Worm (Caenorhabditis elegans) whole organism, early embryonic: ENCODE data around the gene str-33.

ENCODE experiments used
- B0310.2 ChIP-seq: sonication (generic microtip); optimal IDR thresholded peaks from 2 replicates; lab custom pipeline; 2016; ENCODE audit warnings: mild to moderate bottlenecking, missing genetic modification characterization, missing compliant biosample characterization
- F13C5.2 ChIP-seq: sonication (generic microtip); optimal IDR thresholded peaks from 2 replicates; lab custom pipeline; 2017; ENCODE audit warnings: mild to moderate bottlenecking, missing genetic modification characterization, inconsistent platforms, missing compliant biosample characterization
- aly-1 ChIP-seq: sonication (generic microtip); optimal IDR thresholded peaks from 2 replicates; lab custom pipeline; 2016; ENCODE audit warnings: missing genetic modification characterization, missing compliant biosample characterization
- ama-1 ChIP-seq: fragments of 150-350 bp; optimal IDR thresholded peaks from 2 replicates; lab custom pipeline; 2014
- ceh-13 ChIP-seq: fragments of 200-800 bp; sonication (Bioruptor generic); optimal IDR thresholded peaks from 2 replicates; lab custom pipeline; 2018; ENCODE audit warnings: mild to moderate bottlenecking, missing genetic modification characterization, missing compliant biosample characterization
- ceh-36 ChIP-seq: sonication (generic microtip); optimal IDR thresholded peaks from 2 replicates; lab custom pipeline; 2016; ENCODE audit warnings: missing genetic modification characterization, inconsistent platforms, missing compliant biosample characterization
- flt-1 ChIP-seq: fragments of 200-800 bp; sonication (Bioruptor generic); IDR thresholded peaks from 2 replicates; pipeline ENCODE4 v1.3.6; 2022; ENCODE audit warnings: missing genetic modification characterization, missing compliant biosample characterization
- hmg-4 ChIP-seq: fragments of 200-800 bp; sonication (Bioruptor generic); optimal IDR thresholded peaks from 2 replicates; lab custom pipeline; 2018; ENCODE audit warnings: mild to moderate bottlenecking, missing genetic modification characterization, missing compliant biosample characterization
- hnd-1 ChIP-seq: sonication (generic microtip); optimal IDR thresholded peaks from 2 replicates; lab custom pipeline; 2016; ENCODE audit warnings: missing genetic modification characterization, missing compliant biosample characterization
- tbx-11 ChIP-seq: fragments of 200-800 bp; sonication (Bioruptor generic); IDR thresholded peaks from 2 replicates; pipeline ENCODE4 v1.3.6; 2022; ENCODE audit warnings: missing genetic modification characterization, missing compliant biosample characterization
- tbx-37 ChIP-seq: fragments of 200-800 bp; sonication (Bioruptor generic); conservative IDR thresholded peaks from 2 replicates; pipeline ENCODE4 v1.3.6; 2022; ENCODE audit warnings: missing genetic modification reagents, missing genetic modification characterization, missing compliant biosample characterization

DNA sequence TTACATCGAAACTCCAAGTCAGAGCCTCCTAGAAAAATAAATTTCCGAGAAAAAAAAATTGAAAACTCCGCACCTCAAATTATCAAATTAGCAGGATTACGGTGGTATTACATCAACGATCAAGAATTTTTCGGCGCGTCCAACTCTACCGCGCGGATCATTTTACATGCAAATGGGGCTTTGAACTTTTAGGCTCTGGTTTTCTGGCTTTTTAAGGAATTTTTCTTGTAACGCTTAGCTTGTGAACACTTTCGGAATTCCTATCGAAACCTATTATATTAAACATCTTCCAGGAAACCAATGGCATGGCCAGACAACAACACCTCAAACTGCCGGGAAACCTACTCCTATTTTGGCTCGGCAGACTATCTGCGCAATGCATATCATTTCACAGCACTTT is 43.2 kb downstream of the str-33 start, which contains the start of gene srh-56:
- TF ChIP-seq ceh-13 (no peak), aly-1 (tag; lab: Kevin White, UChicago) (no peak), ama-1 (lab: Kevin White, UChicago) (no peak), ceh-36 (tag; lab: Kevin White, UChicago) (no peak), flt-1 (GFP tag; lab: Robert Waterston, UW) (no peak), hnd-1 (tag; lab: Kevin White, UChicago) (no peak), B0310.2 (tag; lab: Kevin White, UChicago) (no peak), F13C5.2 (no peak), tbx-37 (GFP tag; lab: Robert Waterston, UW) (no peak), hmg-4 (GFP tag; lab: Kevin White, UChicago) (no peak), tbx-11 (no peak)
